Worm (Caenorhabditis elegans) whole organism, L4 larva: ENCODE data around the gene EEED8.13.

Experiments used
- D1046.2 ChIP-seq: fragments of 200-800 bp; sonication (Bioruptor generic); IDR thresholded peaks from 2 replicates; pipeline ENCODE4 v1.3.6; 2022; ENCODE audit warnings: missing genetic modification characterization, missing compliant biosample characterization
- T20F7.1 ChIP-seq: fragments of 200-800 bp; sonication (Bioruptor generic); optimal IDR thresholded peaks from 2 replicates; lab custom pipeline; 2018; ENCODE audit warnings: mild to moderate bottlenecking, missing genetic modification characterization, missing compliant biosample characterization
- T26A8.4 ChIP-seq: fragments of 200-800 bp; sonication (Bioruptor generic); IDR thresholded peaks from 2 replicates; pipeline ENCODE4 v1.3.6; 2022; ENCODE audit warnings: missing genetic modification characterization, missing compliant biosample characterization
- Y48G9A.11 ChIP-seq: fragments of 200-800 bp; sonication (Bioruptor generic); IDR thresholded peaks from 2 replicates; pipeline ENCODE4 v1.3.6; 2022; ENCODE audit warnings: missing genetic modification reagents, missing genetic modification characterization, missing compliant biosample characterization
- Y5F2A.4 ChIP-seq: fragments of 200-800 bp; sonication (Bioruptor generic); optimal IDR thresholded peaks from 2 replicates; lab custom pipeline; 2018; ENCODE audit warnings: mild to moderate bottlenecking, missing genetic modification characterization, missing compliant biosample characterization
- aha-1 ChIP-seq: fragments of 150-350 bp; peaks from one replicate; lab custom pipeline; 2014; ENCODE audit warnings: missing biosample characterization, missing genetic modification characterization
- ceh-20 ChIP-seq: fragments of 200-800 bp; sonication (Bioruptor generic); IDR thresholded peaks from 2 replicates; pipeline ENCODE4 v1.3.6; 2022; ENCODE audit warnings: missing genetic modification reagents, missing genetic modification characterization, missing compliant biosample characterization
- ceh-28 ChIP-seq: fragments of 150-350 bp; optimal IDR thresholded peaks from 2 replicates; lab custom pipeline; 2014; ENCODE audit warnings: missing biosample characterization, missing genetic modification reagents, missing genetic modification characterization
- ceh-44 ChIP-seq: fragments of 200-800 bp; sonication (Bioruptor generic); IDR thresholded peaks from 2 replicates; pipeline ENCODE4 v1.3.6; 2022; ENCODE audit warnings: missing genetic modification reagents, missing genetic modification characterization, missing compliant biosample characterization
- ceh-82 ChIP-seq: sonication (generic microtip); optimal IDR thresholded peaks from 2 replicates; lab custom pipeline; 2017; ENCODE audit warnings: missing biosample characterization, missing genetic modification characterization
- cey-2 ChIP-seq: sonication (generic microtip); optimal IDR thresholded peaks from 3 replicates; lab custom pipeline; 2017; ENCODE audit warnings: missing genetic modification characterization, mild to moderate bottlenecking, missing compliant biosample characterization, antibody characterized with exemption, borderline replicate concordance; ENCODE audit not compliant: insufficient read depth
- ctbp-1 ChIP-seq: fragments of 200-800 bp; sonication (Bioruptor generic); IDR thresholded peaks from 2 replicates; pipeline ENCODE4 v1.3.6; 2022; ENCODE audit warnings: missing genetic modification reagents, missing genetic modification characterization, missing compliant biosample characterization
- daf-19 ChIP-seq: fragments of 200-800 bp; sonication (Bioruptor generic); conservative IDR thresholded peaks from 2 replicates; pipeline ENCODE4 v1.3.6; 2022; ENCODE audit warnings: missing genetic modification characterization, missing compliant biosample characterization
- dpl-1 ChIP-seq: fragments of 150-350 bp; optimal IDR thresholded peaks from 2 replicates; lab custom pipeline; 2014; ENCODE audit warnings: missing biosample characterization, missing genetic modification reagents, missing genetic modification characterization
- egl-27 ChIP-seq: sonication (generic microtip); optimal IDR thresholded peaks from 3 replicates; lab custom pipeline; 2017; ENCODE audit warnings: missing biosample characterization, missing genetic modification reagents, missing genetic modification characterization
- fkh-10 ChIP-seq: fragments of 150-350 bp; optimal IDR thresholded peaks from 2 replicates; lab custom pipeline; 2014; ENCODE audit warnings: missing biosample characterization, missing genetic modification reagents, missing genetic modification characterization
- fos-1 ChIP-seq: fragments of 150-350 bp; optimal IDR thresholded peaks from 2 replicates; lab custom pipeline; 2014; ENCODE audit warnings: missing biosample characterization, missing genetic modification characterization
- gei-8 ChIP-seq: fragments of 200-800 bp; sonication (Bioruptor generic); optimal IDR thresholded peaks from 2 replicates; lab custom pipeline; 2018; ENCODE audit warnings: mild to moderate bottlenecking, missing genetic modification characterization, missing compliant biosample characterization
- hlh-11 ChIP-seq: fragments of 200-800 bp; sonication (Bioruptor generic); optimal IDR thresholded peaks from 2 replicates; lab custom pipeline; 2018; ENCODE audit warnings: mild to moderate bottlenecking, missing genetic modification characterization, missing compliant biosample characterization
- lin-29 ChIP-seq: fragments of 200-800 bp; sonication (Bioruptor generic); IDR thresholded peaks from 2 replicates; pipeline ENCODE4 v1.3.6; 2022; ENCODE audit warnings: missing genetic modification reagents, missing genetic modification characterization, missing compliant biosample characterization
- lin-38 ChIP-seq: fragments of 200-800 bp; sonication (Bioruptor generic); IDR thresholded peaks from 2 replicates; pipeline ENCODE4 v1.3.6; 2022; ENCODE audit warnings: missing genetic modification reagents, missing genetic modification characterization, missing compliant biosample characterization
- lir-3 ChIP-seq: sonication (generic microtip); optimal IDR thresholded peaks from 2 replicates; lab custom pipeline; 2016; ENCODE audit warnings: mild to moderate bottlenecking, missing genetic modification characterization, missing compliant biosample characterization
- mxl-2 ChIP-seq: fragments of 200-800 bp; sonication (Bioruptor generic); conservative IDR thresholded peaks from 2 replicates; pipeline ENCODE4 v1.3.6; 2022; ENCODE audit warnings: missing genetic modification reagents, missing genetic modification characterization, missing compliant biosample characterization
- mxl-3 ChIP-seq: fragments of 200-800 bp; sonication (Bioruptor generic); optimal IDR thresholded peaks from 2 replicates; lab custom pipeline; 2018; ENCODE audit warnings: mild to moderate bottlenecking, missing genetic modification characterization, missing compliant biosample characterization
- nhr-10 ChIP-seq: fragments of 150-350 bp; optimal IDR thresholded peaks from 2 replicates; lab custom pipeline; 2014; ENCODE audit warnings: missing biosample characterization, missing genetic modification characterization
- nhr-111 ChIP-seq: fragments of 200-800 bp; sonication (Bioruptor generic); optimal IDR thresholded peaks from 2 replicates; lab custom pipeline; 2018; ENCODE audit warnings: mild to moderate bottlenecking, missing genetic modification characterization, missing compliant biosample characterization
- nhr-237 ChIP-seq: sonication (generic microtip); optimal IDR thresholded peaks from 2 replicates; lab custom pipeline; 2017; ENCODE audit warnings: missing biosample characterization, missing genetic modification characterization
- nhr-25 ChIP-seq: sonication (generic microtip); optimal IDR thresholded peaks from 2 replicates; lab custom pipeline; 2017; ENCODE audit warnings: missing genetic modification characterization, mild to moderate bottlenecking, missing compliant biosample characterization, antibody characterized with exemption, moderate library complexity, borderline replicate concordance; ENCODE audit not compliant: insufficient read depth
- nhr-42 ChIP-seq: fragments of 200-800 bp; sonication (Bioruptor generic); IDR thresholded peaks from 2 replicates; pipeline ENCODE4 v1.3.6; 2022; ENCODE audit warnings: missing genetic modification characterization, missing compliant biosample characterization
- nhr-48 ChIP-seq: sonication (generic microtip); optimal IDR thresholded peaks from 2 replicates; lab custom pipeline; 2016; ENCODE audit warnings: mild to moderate bottlenecking, missing genetic modification characterization, missing compliant biosample characterization
- nhr-6 ChIP-seq: fragments of 150-350 bp; optimal IDR thresholded peaks from 2 replicates; lab custom pipeline; 2014; ENCODE audit warnings: missing biosample characterization, missing genetic modification characterization
- set-16 ChIP-seq: fragments of 200-800 bp; sonication (Bioruptor generic); IDR thresholded peaks from 2 replicates; pipeline ENCODE4 v1.3.6; 2022; ENCODE audit warnings: missing genetic modification reagents, missing genetic modification characterization, missing compliant biosample characterization
- skn-1 ChIP-seq: fragments of 150-350 bp; optimal IDR thresholded peaks from 2 replicates; lab custom pipeline; 2014; ENCODE audit warnings: missing biosample characterization, missing genetic modification characterization
- unc-130 ChIP-seq: sonication (generic microtip); optimal IDR thresholded peaks from 2 replicates; lab custom pipeline; 2016; ENCODE audit warnings: missing genetic modification reagents, missing genetic modification characterization, missing compliant biosample characterization
- unc-39 ChIP-seq: sonication (generic microtip); optimal IDR thresholded peaks from 2 replicates; lab custom pipeline; 2017; ENCODE audit warnings: missing biosample characterization, missing genetic modification characterization
- unc-62 ChIP-seq, 3 experiments: fragments of 150-350 bp in 1 of 3; sonication (generic microtip); optimal IDR thresholded peaks in 2 of 3; peaks in 1 of 3; 1 replicate in 1 of 3; 2 replicates in 2 of 3; lab custom pipeline; 2014 to 2017; ENCODE audit warnings: missing biosample characterization in 3 of 3, missing genetic modification characterization in 3 of 3, missing genetic modification reagents in 3 of 3, missing genotype in 1 of 3
- ztf-11 ChIP-seq: fragments of 150-350 bp; optimal IDR thresholded peaks from 2 replicates; lab custom pipeline; 2014; ENCODE audit warnings: missing biosample characterization, missing genetic modification characterization

Gene EEED8.13

ce11 chrII:5418929-5419328, 6.6 kb upstream of the EEED8.13 start, which contains the start of gene EEED8.15:
TSS of gene EEED8.15 (plus strand) at chrII:5419229.
- TF ChIP-seq unc-62 (GFP tag; optimal IDR thresholded peaks at IDR 0.05 in 1 of 2; lab: Kevin White, UChicago) (peak in 1 of 2 experiments; percentile 57), unc-62 (tag; optimal IDR thresholded peaks at IDR 0.05; lab: Kevin White, UChicago) (no peak), nhr-6 (no peak)

DNA sequence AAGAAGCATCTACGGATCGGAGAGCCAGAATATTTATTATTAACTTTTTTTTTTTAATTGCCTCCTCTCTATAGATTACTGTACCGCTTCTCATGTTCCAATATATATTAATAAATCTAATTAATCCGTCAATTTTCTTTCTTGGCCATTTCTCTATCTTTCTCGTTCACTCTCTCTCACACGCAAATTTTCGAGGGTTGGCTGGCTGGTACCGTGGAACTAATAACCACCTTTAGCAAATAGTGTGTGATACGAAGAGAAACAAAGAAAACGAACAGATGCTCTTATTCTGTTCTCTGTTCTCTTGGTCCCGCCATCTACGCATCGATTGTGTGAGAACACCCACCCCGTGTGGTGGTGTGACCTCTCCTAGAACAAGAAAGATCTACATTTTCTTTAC, 6.0 kb upstream of the EEED8.13 start:
- TF ChIP-seq ceh-20 (no peak), D1046.2 (GFP tag; lab: Robert Waterston, UW) (no peak), egl-27 (tag; lab: Kevin White, UChicago) (no peak), cey-2 (tag; lab: Kevin White, UChicago) (no peak), lir-3 (tag; lab: Kevin White, UChicago) (no peak), fkh-10 (GFP tag; lab: Kevin White, UChicago) (no peak), gei-8 (no peak), ceh-82 (tag; lab: Kevin White, UChicago) (no peak), nhr-111 (no peak), mxl-2 (no peak), aha-1 (tag; lab: Kevin White, UChicago) (no peak), dpl-1 (GFP tag; lab: Kevin White, UChicago) (no peak), lin-38 (GFP tag; lab: Robert Waterston, UW) (no peak), set-16 (GFP tag; lab: Robert Waterston, UW) (no peak), ztf-11 (tag; lab: Kevin White, UChicago) (no peak), unc-39 (tag; lab: Kevin White, UChicago) (no peak), ctbp-1 (GFP tag; lab: Robert Waterston, UW) (no peak), Y5F2A.4 (no peak), lin-29 (GFP tag; lab: Robert Waterston, UW) (no peak), mxl-3 (no peak)

DNA sequence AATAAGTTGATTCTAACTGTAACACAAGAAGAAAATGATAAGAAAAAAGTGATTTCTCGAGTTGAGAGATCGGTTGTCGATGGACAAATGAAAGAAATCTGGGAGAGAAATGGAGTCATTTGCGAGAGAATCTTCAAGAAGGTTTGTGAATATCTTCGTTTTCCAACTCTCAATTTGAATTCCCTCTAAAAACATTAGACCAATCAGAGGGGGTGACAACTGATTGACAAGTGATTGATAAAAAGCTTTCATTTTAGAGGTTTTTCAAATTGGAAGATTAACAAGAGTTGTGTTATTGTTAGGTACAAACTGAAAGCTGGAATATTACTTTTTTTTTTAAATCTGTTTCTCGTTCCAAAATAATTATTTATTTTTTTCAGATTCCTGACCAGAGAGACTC, 5.5 kb upstream of the EEED8.13 start:
- TF ChIP-seq dpl-1 (GFP tag; lab: Kevin White, UChicago) (no peak), unc-130 (GFP tag; lab: Kevin White, UChicago) (no peak), D1046.2 (GFP tag; lab: Robert Waterston, UW) (no peak), nhr-25 (tag; lab: Kevin White, UChicago) (no peak), T20F7.1 (no peak), nhr-48 (tag; lab: Kevin White, UChicago) (no peak), nhr-10 (no peak), fos-1 (tag; lab: Kevin White, UChicago) (no peak), skn-1 (tag; lab: Kevin White, UChicago) (no peak), daf-19 (GFP tag; lab: Robert Waterston, UW) (no peak), gei-8 (no peak), unc-39 (tag; lab: Kevin White, UChicago) (no peak), hlh-11 (tag; lab: Kevin White, UChicago) (no peak), nhr-42 (GFP tag; lab: Robert Waterston, UW) (no peak), Y48G9A.11 (no peak), T26A8.4 (GFP tag; lab: Robert Waterston, UW) (no peak), Y5F2A.4 (no peak), nhr-237 (tag; lab: Kevin White, UChicago) (no peak), ceh-44 (GFP tag; lab: Robert Waterston, UW) (no peak), ceh-28 (tag; lab: Kevin White, UChicago) (no peak)
